Fruit fly (Drosophila melanogaster) whole organism, embryonic: ENCODE measurements around the gene CG13796.
A peak's percentile ranks its signal among the peaks of the same experiment; 100 is the strongest.

Source experiments
- Atf3 ChIP-seq: fragments of 200-800 bp; sonication (Bioruptor generic); optimal IDR thresholded peaks from 3 replicates; lab custom pipeline; 2016; ENCODE audit warnings: missing biosample characterization, missing genetic modification characterization
- CG11504 ChIP-seq: fragments of 200-800 bp; sonication (Bioruptor generic); optimal IDR thresholded peaks from 3 replicates; lab custom pipeline; 2019; ENCODE audit warnings: missing biosample characterization, mild to moderate bottlenecking, missing genetic modification characterization, moderate library complexity
- CG12155 ChIP-seq: fragments of 200-800 bp; sonication (Bioruptor generic); optimal IDR thresholded peaks from 3 replicates; lab custom pipeline; 2016; ENCODE audit warnings: missing biosample characterization, missing genetic modification characterization
- CG12299 ChIP-seq: fragments of 200-800 bp; sonication (Bioruptor generic); optimal IDR thresholded peaks from 2 replicates; lab custom pipeline; 2018; ENCODE audit warnings: missing biosample characterization, mild to moderate bottlenecking, missing genetic modification characterization
- CG13123 ChIP-seq: fragments of 200-800 bp; sonication (Bioruptor generic); optimal IDR thresholded peaks from 2 replicates; lab custom pipeline; 2016; ENCODE audit warnings: missing biosample characterization, missing genetic modification characterization
- CG1603 ChIP-seq: fragments of 200-800 bp; sonication (Bioruptor generic); optimal IDR thresholded peaks from 2 replicates; lab custom pipeline; 2019; ENCODE audit warnings: missing biosample characterization, mild to moderate bottlenecking, missing genetic modification characterization, moderate library complexity
- CG17328 ChIP-seq: fragments of 200-800 bp; sonication (Bioruptor generic); IDR thresholded peaks from 2 replicates; pipeline ENCODE4 v1.3.6; 2022; ENCODE audit warnings: missing biosample characterization, missing genetic modification characterization
- CG1792 ChIP-seq: fragments of 200-800 bp; sonication (Bioruptor generic); optimal IDR thresholded peaks from 2 replicates; lab custom pipeline; 2016; ENCODE audit warnings: missing biosample characterization, missing genetic modification characterization
- CG18476 ChIP-seq: fragments of 200-800 bp; sonication (Bioruptor generic); optimal IDR thresholded peaks from 2 replicates; lab custom pipeline; 2016; ENCODE audit warnings: missing biosample characterization, mild to moderate bottlenecking, missing genetic modification characterization
- CG30431 ChIP-seq: fragments of 200-800 bp; sonication (Bioruptor generic); optimal IDR thresholded peaks from 2 replicates; lab custom pipeline; 2017; ENCODE audit warnings: missing biosample characterization, missing genetic modification characterization
- CG42726 ChIP-seq: fragments of 200-800 bp; sonication (Bioruptor generic); IDR thresholded peaks from 2 replicates; pipeline ENCODE4 v1.3.6; 2022; ENCODE audit warnings: missing biosample characterization, missing genetic modification characterization; ENCODE audit not compliant: partially characterized antibody
- CG4854 ChIP-seq: fragments of 200-800 bp; sonication (Bioruptor generic); optimal IDR thresholded peaks from 2 replicates; lab custom pipeline; 2016; ENCODE audit warnings: missing biosample characterization, missing genetic modification characterization, inconsistent platforms
- CG6272 ChIP-seq: fragments of 200-800 bp; sonication (Bioruptor generic); IDR thresholded peaks from 2 replicates; pipeline ENCODE4 v1.3.6; 2022; ENCODE audit warnings: missing biosample characterization, missing genetic modification characterization
- CG6683 ChIP-seq: fragments of 200-800 bp; sonication (Bioruptor generic); optimal IDR thresholded peaks from 2 replicates; lab custom pipeline; 2017; ENCODE audit warnings: missing biosample characterization, mild to moderate bottlenecking, missing genetic modification characterization, missing genetic modification reagents
- CG7745 ChIP-seq: fragments of 200-800 bp; sonication (Bioruptor generic); optimal IDR thresholded peaks from 2 replicates; lab custom pipeline; 2018; ENCODE audit warnings: missing biosample characterization, mild to moderate bottlenecking, missing genetic modification characterization, moderate library complexity
- CG7786 ChIP-seq: fragments of 200-800 bp; sonication (Bioruptor generic); optimal IDR thresholded peaks from 2 replicates; lab custom pipeline; 2016; ENCODE audit warnings: missing biosample characterization, missing genetic modification characterization
- CG8359 ChIP-seq: fragments of 200-800 bp; sonication (Bioruptor generic); optimal IDR thresholded peaks from 2 replicates; lab custom pipeline; 2017; ENCODE audit warnings: missing biosample characterization, mild to moderate bottlenecking, missing genetic modification characterization, borderline replicate concordance
- CG9437 ChIP-seq: fragments of 200-800 bp; sonication (Bioruptor generic); optimal IDR thresholded peaks from 2 replicates; lab custom pipeline; 2018; ENCODE audit warnings: missing biosample characterization, mild to moderate bottlenecking, missing genetic modification characterization
- CG9609 ChIP-seq: fragments of 200-800 bp; sonication (Bioruptor generic); optimal IDR thresholded peaks from 3 replicates; lab custom pipeline; 2016; ENCODE audit warnings: missing biosample characterization, missing genetic modification characterization
- CG9876 ChIP-seq: fragments of 200-800 bp; sonication (Bioruptor generic); optimal IDR thresholded peaks from 2 replicates; lab custom pipeline; 2016; ENCODE audit warnings: missing biosample characterization, missing genetic modification characterization
- CkIIα-i1 ChIP-seq: fragments of 200-800 bp; sonication (Bioruptor generic); IDR thresholded peaks from 2 replicates; pipeline ENCODE4 v1.3.6; 2022; ENCODE audit warnings: missing biosample characterization, missing genetic modification characterization
- Dip3 ChIP-seq: fragments of 200-800 bp; sonication (Bioruptor generic); optimal IDR thresholded peaks from 3 replicates; lab custom pipeline; 2016; ENCODE audit warnings: missing biosample characterization, missing genetic modification characterization
- Elba2 ChIP-seq: fragments of 200-800 bp; sonication (Bioruptor generic); optimal IDR thresholded peaks from 3 replicates; lab custom pipeline; 2016; ENCODE audit warnings: missing biosample characterization, missing genetic modification characterization
- Ets65A ChIP-seq: fragments of 200-800 bp; sonication (Bioruptor generic); peaks from one replicate; lab custom pipeline; 2016; ENCODE audit warnings: missing biosample characterization, missing genetic modification characterization
- HLH4C ChIP-seq: fragments of 200-800 bp; sonication (Bioruptor generic); IDR thresholded peaks from 3 replicates; pipeline ENCODE4 v1.3.6; 2022; ENCODE audit warnings: missing biosample characterization, missing genetic modification characterization; ENCODE audit not compliant: partially characterized antibody
- Hsf ChIP-seq: fragments of 200-800 bp; sonication (Bioruptor generic); optimal IDR thresholded peaks from 3 replicates; lab custom pipeline; 2016; ENCODE audit warnings: missing biosample characterization, missing genetic modification characterization
- Opbp ChIP-seq: fragments of 200-800 bp; sonication (Bioruptor generic); IDR thresholded peaks from 3 replicates; pipeline ENCODE4 v1.3.6; 2022; ENCODE audit warnings: missing biosample characterization, missing genetic modification characterization; ENCODE audit not compliant: partially characterized antibody
- Stat92E ChIP-seq, 3 experiments: fragments of >200 bp in 2 of 3; fragments of 200-800 bp in 1 of 3; sonication (Bioruptor generic) in 1 of 3; optimal IDR thresholded peaks; 2 replicates each; lab custom pipeline; 2017 to 2019; ENCODE audit warnings: missing biosample characterization in 3 of 3, missing genetic modification characterization in 3 of 3, mild to moderate bottlenecking in 1 of 3, moderate library complexity in 1 of 3
- TFAM ChIP-seq: fragments of 200-800 bp; sonication (Bioruptor generic); optimal IDR thresholded peaks from 2 replicates; lab custom pipeline; 2017; ENCODE audit warnings: missing biosample characterization, missing genetic modification characterization, inconsistent platforms
- Taf1 ChIP-seq: fragments of 200-800 bp; sonication (Bioruptor generic); IDR thresholded peaks from 2 replicates; pipeline ENCODE4 v1.3.6; 2022; ENCODE audit warnings: missing biosample characterization, missing genetic modification characterization
- aop ChIP-seq: fragments of 200-800 bp; sonication (Bioruptor generic); IDR thresholded peaks from 2 replicates; pipeline ENCODE4 v1.3.6; 2022; ENCODE audit warnings: missing biosample characterization, missing genetic modification characterization
- ap ChIP-seq: fragments of 200-800 bp; sonication (Bioruptor generic); IDR thresholded peaks from 2 replicates; pipeline ENCODE4 v1.3.6; 2022; ENCODE audit warnings: missing biosample characterization, missing genetic modification characterization
- ase ChIP-seq: fragments of 200-800 bp; sonication (Bioruptor generic); IDR thresholded peaks from 3 replicates; pipeline ENCODE4 v1.3.6; 2022; ENCODE audit warnings: missing biosample characterization, missing genetic modification characterization
- chn ChIP-seq: fragments of 200-800 bp; sonication (Bioruptor generic); optimal IDR thresholded peaks from 2 replicates; lab custom pipeline; 2016; ENCODE audit warnings: missing biosample characterization, missing genetic modification characterization
- ci ChIP-seq: fragments of 200-800 bp; sonication (Bioruptor generic); IDR thresholded peaks from 3 replicates; pipeline ENCODE4 v1.3.6; 2022; ENCODE audit warnings: missing biosample characterization, missing genetic modification characterization
- dmrt11E ChIP-seq: fragments of 200-800 bp; sonication (Bioruptor generic); optimal IDR thresholded peaks from 3 replicates; lab custom pipeline; 2018; ENCODE audit warnings: missing biosample characterization, mild to moderate bottlenecking, missing genetic modification characterization, moderate library complexity
- ind ChIP-seq: fragments of 200-800 bp; sonication (Bioruptor generic); optimal IDR thresholded peaks from 3 replicates; lab custom pipeline; 2016; ENCODE audit warnings: missing biosample characterization, missing genetic modification characterization
- kay ChIP-seq: fragments of 200-800 bp; sonication (Bioruptor generic); optimal IDR thresholded peaks from 2 replicates; lab custom pipeline; 2016; ENCODE audit warnings: missing biosample characterization, missing genetic modification characterization
- mam ChIP-seq: fragments of 200-800 bp; sonication (Bioruptor generic); optimal IDR thresholded peaks from 3 replicates; lab custom pipeline; 2016; ENCODE audit warnings: missing biosample characterization, missing genetic modification characterization
- nmo ChIP-seq: fragments of 200-800 bp; sonication (Bioruptor generic); optimal IDR thresholded peaks from 2 replicates; lab custom pipeline; 2018; ENCODE audit warnings: missing biosample characterization, mild to moderate bottlenecking, missing genetic modification characterization, moderate library complexity
- pan ChIP-seq, 4 experiments: fragments of >200 bp in 3 of 4; fragments of 200-800 bp in 1 of 4; sonication (Bioruptor generic) in 1 of 4; optimal IDR thresholded peaks in 3 of 4; IDR thresholded peaks in 1 of 4; 2 replicates each; pipeline versions ENCODE4 v1.3.6 to Lab custom; 2017 to 2022; ENCODE audit warnings: missing biosample characterization in 2 of 4, missing genetic modification characterization in 2 of 4, mixed read lengths in 1 of 4
- pnt ChIP-seq: fragments of 200-800 bp; sonication (Bioruptor generic); optimal IDR thresholded peaks from 3 replicates; lab custom pipeline; 2016; ENCODE audit warnings: missing biosample characterization, missing genetic modification characterization
- pzg ChIP-seq: fragments of 200-800 bp; sonication (Bioruptor generic); optimal IDR thresholded peaks from 3 replicates; lab custom pipeline; 2018; ENCODE audit warnings: missing biosample characterization, mild to moderate bottlenecking, missing genetic modification characterization, moderate library complexity
- repo ChIP-seq: fragments of 200-800 bp; sonication (Bioruptor generic); optimal IDR thresholded peaks from 2 replicates; lab custom pipeline; 2016; ENCODE audit warnings: missing biosample characterization, missing genetic modification characterization
- sens ChIP-seq: fragments of 200-800 bp; sonication (Bioruptor generic); peaks from one replicate; lab custom pipeline; 2016; ENCODE audit warnings: missing biosample characterization, missing genetic modification characterization
- slbo ChIP-seq: fragments of 200-800 bp; sonication (Bioruptor generic); IDR thresholded peaks from 2 replicates; pipeline ENCODE4 v1.3.6; 2022; ENCODE audit warnings: missing biosample characterization, missing genetic modification characterization
- sna ChIP-seq: fragments of 200-800 bp; sonication (Bioruptor generic); IDR thresholded peaks from 2 replicates; pipeline ENCODE4 v1.3.6; 2022; ENCODE audit warnings: missing biosample characterization, missing genetic modification characterization; ENCODE audit not compliant: partially characterized antibody
- stwl ChIP-seq: fragments of 200-800 bp; sonication (Bioruptor generic); optimal IDR thresholded peaks from 3 replicates; lab custom pipeline; 2018; ENCODE audit warnings: missing biosample characterization, mild to moderate bottlenecking, missing genetic modification characterization, moderate library complexity
- tap ChIP-seq: fragments of 200-800 bp; optimal IDR thresholded peaks from 3 replicates; lab custom pipeline; 2019; ENCODE audit warnings: missing biosample characterization, mild to moderate bottlenecking, missing genetic modification characterization, moderate library complexity

CG13796 gene

dm6 chr2L:7702383-7703188 is 29.9 kb downstream of the CG13796 start, which contains the start of gene Tep3 (continued):
- TF ChIP-seq CG18476 (GFP tag; lab: Kevin White, UChicago) (no peak), CG6272 (GFP tag; lab: Robert Waterston, UW) (no peak), Ets65A (peak; percentile 9), aop (GFP tag; lab: Robert Waterston, UW) (no peak), CG6683 (no peak), TFAM (GFP tag; lab: Kevin White, UChicago) (no peak), Elba2 (GFP tag; lab: Kevin White, UChicago) (no peak), pnt (GFP tag; lab: Kevin White, UChicago) (no peak), Dip3 (GFP tag; lab: Kevin White, UChicago) (no peak), CG42726 (GFP tag; lab: Robert Waterston, UW) (no peak; the same call in 1 of the 2 replicates), CG8359 (peak; percentile 99), mam (peak; percentile 56), CG9876 (GFP tag; lab: Kevin White, UChicago) (no peak), sens (GFP tag; lab: Kevin White, UChicago) (peak; percentile 80), Hsf (GFP tag; lab: Kevin White, UChicago) (peak; percentile 52), sna (GFP tag; lab: Robert Waterston, UW) (no peak), CG9609 (no peak), Stat92E (GFP tag; optimal IDR thresholded peaks at IDR 0.05; lab: Kevin White, UChicago) (no peak), CG11504 (tag; lab: Kevin White, UChicago) (no peak), CkIIα-i1 (no peak), CG12299 (tag; lab: Kevin White, UChicago) (peak; percentile 15), CG30431 (GFP tag; lab: Kevin White, UChicago) (no peak), CG17328 (GFP tag; lab: Robert Waterston, UW) (no peak), ap (GFP tag; lab: Robert Waterston, UW) (no peak), slbo (GFP tag; lab: Robert Waterston, UW) (peak; percentile 43; the same call in 1 of the 2 replicates), tap (tag; lab: Kevin White, UChicago) (no peak), CG1792 (GFP tag; lab: Kevin White, UChicago) (no peak), chn (GFP tag; lab: Kevin White, UChicago) (peak; percentile 24), CG7745 (no peak), kay (no peak), ase (no peak), CG9437 (no peak), ci (peak; percentile 35; the same call in 1 of the 3 replicates), nmo (GFP tag; lab: Kevin White, UChicago) (no peak), HLH4C (GFP tag; lab: Robert Waterston, UW) (no peak), CG13123 (no peak), Taf1 (GFP tag; lab: Robert Waterston, UW) (no peak), dmrt11E (tag; lab: Kevin White, UChicago) (no peak), CG4854 (GFP tag; lab: Kevin White, UChicago) (peak; percentile 19), CG7786 (peak; percentile 22), Atf3 (GFP tag; lab: Kevin White, UChicago) (peak; percentile 1), CG1603 (tag; lab: Kevin White, UChicago) (no peak), CG12155 (GFP tag; lab: Kevin White, UChicago) (no peak), pzg (GFP tag; lab: Kevin White, UChicago) (peak; percentile 8), Opbp (GFP tag; lab: Robert Waterston, UW) (no peak), pan (optimal IDR thresholded peaks at IDR 0.05; lab: Kevin White, UChicago) (no peak), pan (GFP tag; optimal IDR thresholded peaks at IDR 0.05 in 1 of 2, IDR thresholded peaks at IDR 0.05 in 1 of 2) (no peak), ind (GFP tag; lab: Kevin White, UChicago) (peak; percentile 24), stwl (tag; lab: Kevin White, UChicago) (peak; percentile 0), repo (no peak)
